Fruit fly (Drosophila melanogaster): ENCODE data around the gene BI-1.

Gene BI-1

dm6 chr3L:8315141-8315816 lies 6.5 kb upstream of the BI-1 start, which contains the start of gene Cpsf6 (continued):
- TF ChIP-seq Camta (GFP tag; optimal IDR thresholded peaks at IDR 0.05) = peak; percentile 9
- TF ChIP-seq CG8765 (GFP tag; IDR thresholded peaks at IDR 0.05) = peak; percentile 50; the same call in 1 of the 2 replicates
- no peak for TF ChIP-seq NK7.1 (GFP tag; optimal IDR thresholded peaks at IDR 0.05)
- no peak for TF ChIP-seq aop (GFP tag; IDR thresholded peaks at IDR 0.05)
- TF ChIP-seq exex (tag; optimal IDR thresholded peaks at IDR 0.05) = peak; percentile 2
- TF ChIP-seq Ets97D (GFP tag; optimal IDR thresholded peaks at IDR 0.05) = peak; percentile 49
- no peak for TF ChIP-seq Eip74EF (GFP tag; optimal IDR thresholded peaks at IDR 0.05)
- peak; percentile 13 for TF ChIP-seq tx (GFP tag; optimal IDR thresholded peaks at IDR 0.05)
- peak; percentile 84 for TF ChIP-seq CG9797 (GFP tag; optimal IDR thresholded peaks at IDR 0.05)
- peak; percentile 80 for TF ChIP-seq unpg (GFP tag; optimal IDR thresholded peaks at IDR 0.05)
- no peak for TF ChIP-seq CG7963 (GFP tag; IDR thresholded peaks at IDR 0.05; ENCODE audit: partially characterized antibody)
- no peak for TF ChIP-seq ab (GFP tag; optimal IDR thresholded peaks at IDR 0.05)
- TF ChIP-seq Sry-δ (GFP tag; optimal IDR thresholded peaks at IDR 0.05) = peak; percentile 41
- no peak for TF ChIP-seq stc (GFP tag; IDR thresholded peaks at IDR 0.05)
- TF ChIP-seq amos (GFP tag; IDR thresholded peaks at IDR 0.05; ENCODE audit: partially characterized antibody) = no peak
- TF ChIP-seq Abd-B (GFP tag; optimal IDR thresholded peaks at IDR 0.05) = peak; percentile 26
- TF ChIP-seq Stat92E (GFP tag; optimal IDR thresholded peaks at IDR 0.05) = no peak
- no peak for TF ChIP-seq CG15073 (GFP tag; optimal IDR thresholded peaks at IDR 0.05)
- TF ChIP-seq CG2202 (tag; optimal IDR thresholded peaks at IDR 0.05) = peak; percentile 11
- TF ChIP-seq Six4 (GFP tag; optimal IDR thresholded peaks at IDR 0.05) = no peak
- peak; percentile 29; the same call in 1 of the 2 replicates for TF ChIP-seq unc-4 (GFP tag; IDR thresholded peaks at IDR 0.05; ENCODE audit: partially characterized antibody)
- no peak for TF ChIP-seq fu2 (GFP tag; optimal IDR thresholded peaks at IDR 0.05)
- TF ChIP-seq Deaf1 (tag; optimal IDR thresholded peaks at IDR 0.05) = peak; percentile 19
- TF ChIP-seq CG2875 (GFP tag; optimal IDR thresholded peaks at IDR 0.05) = peak; percentile 6
- TF ChIP-seq zen (tag; optimal IDR thresholded peaks at IDR 0.05) = peak; percentile 89
- TF ChIP-seq Poxn (GFP tag; IDR thresholded peaks at IDR 0.05) = no peak
- TF ChIP-seq al (GFP tag; IDR thresholded peaks at IDR 0.05) = peak; percentile 48; the same call in 1 of the 2 replicates
- TF ChIP-seq CG33213 (GFP tag; optimal IDR thresholded peaks at IDR 0.05) = peak; percentile 6
- no peak for TF ChIP-seq knrl (GFP tag; IDR thresholded peaks at IDR 0.05; ENCODE audit: partially characterized antibody)
- TF ChIP-seq CG14710 (tag; optimal IDR thresholded peaks at IDR 0.05) = peak; percentile 87
- no peak for TF ChIP-seq pnt (GFP tag; optimal IDR thresholded peaks at IDR 0.05)
- no peak for TF ChIP-seq pan (optimal IDR thresholded peaks at IDR 0.05)
- TF ChIP-seq pan (GFP tag; optimal IDR thresholded peaks at IDR 0.05 in 1 of 2, IDR thresholded peaks at IDR 0.05 in 1 of 2) = peak in 1 of 2 experiments; percentile 60
- 0 out of 2 replicates have a peak, but pooled peaks have one; percentile 11 for TF ChIP-seq CG6272 (GFP tag; IDR thresholded peaks at IDR 0.05)
- TF ChIP-seq HLHmδ (GFP tag; optimal IDR thresholded peaks at IDR 0.05) = no peak
- TF ChIP-seq shn (GFP tag; optimal IDR thresholded peaks at IDR 0.05) = no peak
- TF ChIP-seq CG17912 (GFP tag; optimal IDR thresholded peaks at IDR 0.05) = no peak
- peak; percentile 41 for TF ChIP-seq dmrt99B (tag; optimal IDR thresholded peaks at IDR 0.05)
- no peak for TF ChIP-seq Hr78 (GFP tag; optimal IDR thresholded peaks at IDR 0.05)
- no peak for TF ChIP-seq bbx (GFP tag; IDR thresholded peaks at IDR 0.05; ENCODE audit: partially characterized antibody)
- TF ChIP-seq CG34376 (GFP tag; optimal IDR thresholded peaks at IDR 0.05) = no peak
- TF ChIP-seq CG10979 (tag; optimal IDR thresholded peaks at IDR 0.05) = peak; percentile 64
- no peak for TF ChIP-seq bowl (GFP tag; IDR thresholded peaks at IDR 0.05)
- TF ChIP-seq vvl (GFP tag; IDR thresholded peaks at IDR 0.05) = peak; percentile 78
- no peak for TF ChIP-seq Side (GFP tag; optimal IDR thresholded peaks at IDR 0.05)
- no peak for TF ChIP-seq dimm (GFP tag; IDR thresholded peaks at IDR 0.05)
- TF ChIP-seq trem (tag; optimal IDR thresholded peaks at IDR 0.05) = peak; percentile 87
- no peak for TF ChIP-seq Hand (GFP tag; optimal IDR thresholded peaks at IDR 0.05)
